Worm (Caenorhabditis elegans) whole organism, midembryonic: ENCODE data around the gene mam-4.

Source experiments
- flt-1 ChIP-seq: fragments of 200-800 bp; sonication (Bioruptor generic); IDR thresholded peaks from 2 replicates; pipeline ENCODE4 v1.3.6; 2022; ENCODE audit warnings: missing genetic modification characterization, missing compliant biosample characterization
- med-1 ChIP-seq: sonication (generic microtip); optimal IDR thresholded peaks from 2 replicates; lab custom pipeline; 2017; ENCODE audit warnings: missing genetic modification characterization, mild to moderate bottlenecking, missing compliant biosample characterization, antibody characterized with exemption, missing genetic modification reagents; ENCODE audit not compliant: insufficient read depth

ce11 chrV:11282272-11282671, 34.3 kb downstream of the mam-4 start, which contains the start of gene gly-20:
- no peak for TF ChIP-seq flt-1 (GFP tag; lab: Robert Waterston, UW)
- TF ChIP-seq med-1 (GFP tag; lab: Kevin White, UChicago) = no peak
